Fruit fly (Drosophila melanogaster) whole organism, embryonic: ENCODE measurements around the gene Src64B.

ENCODE experiments used
- Atf6 ChIP-seq: fragments of 200-800 bp; sonication (Bioruptor generic); IDR thresholded peaks from 2 replicates; pipeline ENCODE4 v1.3.6; 2022; ENCODE audit warnings: missing biosample characterization, missing genetic modification characterization
- CG10462 ChIP-seq: fragments of 200-800 bp; sonication (Bioruptor generic); optimal IDR thresholded peaks from 2 replicates; lab custom pipeline; 2016; ENCODE audit warnings: missing biosample characterization, missing genetic modification characterization
- CG15269 ChIP-seq: fragments of 200-800 bp; sonication (Bioruptor generic); optimal IDR thresholded peaks from 2 replicates; lab custom pipeline; 2018; ENCODE audit warnings: missing biosample characterization, mild to moderate bottlenecking, missing genetic modification characterization, moderate library complexity
- CG15479 ChIP-seq: fragments of 200-800 bp; sonication (Bioruptor generic); optimal IDR thresholded peaks from 3 replicates; lab custom pipeline; 2019; ENCODE audit warnings: missing biosample characterization, mild to moderate bottlenecking, missing genetic modification characterization, moderate library complexity
- CG17361 ChIP-seq: fragments of 200-800 bp; sonication (Bioruptor generic); IDR thresholded peaks from 3 replicates; pipeline ENCODE4 v1.3.6; 2022; ENCODE audit warnings: missing biosample characterization, missing genetic modification characterization
- CG17829 ChIP-seq: fragments of 200-800 bp; optimal IDR thresholded peaks from 2 replicates; lab custom pipeline; 2019; ENCODE audit warnings: missing biosample characterization, mild to moderate bottlenecking, missing genetic modification characterization, moderate library complexity
- CG18764 ChIP-seq: fragments of 200-800 bp; sonication (Bioruptor generic); optimal IDR thresholded peaks from 3 replicates; lab custom pipeline; 2016; ENCODE audit warnings: missing biosample characterization, missing genetic modification characterization
- CG2712 ChIP-seq: fragments of 200-800 bp; optimal IDR thresholded peaks from 3 replicates; lab custom pipeline; 2019; ENCODE audit warnings: missing biosample characterization, mild to moderate bottlenecking, missing genetic modification characterization, moderate library complexity
- CG2889 ChIP-seq: fragments of 200-800 bp; sonication (Bioruptor generic); IDR thresholded peaks from 3 replicates; pipeline ENCODE4 v1.3.6; 2022; ENCODE audit warnings: missing biosample characterization, missing genetic modification characterization
- CG31441 ChIP-seq: fragments of 200-800 bp; sonication (Bioruptor generic); IDR thresholded peaks from 2 replicates; pipeline ENCODE4 v1.3.6; 2022; ENCODE audit warnings: missing biosample characterization, missing genetic modification characterization
- CG4282 ChIP-seq: fragments of 200-800 bp; sonication (Bioruptor generic); optimal IDR thresholded peaks from 2 replicates; lab custom pipeline; 2016; ENCODE audit warnings: missing biosample characterization, missing genetic modification characterization
- CG4328 ChIP-seq: fragments of 200-800 bp; sonication (Bioruptor generic); optimal IDR thresholded peaks from 3 replicates; lab custom pipeline; 2017; ENCODE audit warnings: missing biosample characterization, missing genetic modification reagents, missing genetic modification characterization
- CG4854 ChIP-seq: fragments of 200-800 bp; sonication (Bioruptor generic); optimal IDR thresholded peaks from 2 replicates; lab custom pipeline; 2016; ENCODE audit warnings: missing biosample characterization, missing genetic modification characterization, inconsistent platforms
- CG6813 ChIP-seq: fragments of 200-800 bp; sonication (Bioruptor generic); optimal IDR thresholded peaks from 2 replicates; lab custom pipeline; 2017; ENCODE audit warnings: missing biosample characterization, missing genetic modification characterization, mild to moderate bottlenecking, moderate library complexity, missing genetic modification reagents
- CG7556 ChIP-seq: fragments of 200-800 bp; sonication (Bioruptor generic); optimal IDR thresholded peaks from 2 replicates; lab custom pipeline; 2017; ENCODE audit warnings: missing biosample characterization, mild to moderate bottlenecking, missing genetic modification characterization
- CG9215 ChIP-seq: fragments of 200-800 bp; sonication (Bioruptor generic); IDR thresholded peaks from 2 replicates; pipeline ENCODE4 v1.3.6; 2022; ENCODE audit warnings: missing biosample characterization, missing genetic modification characterization
- CG9609 ChIP-seq: fragments of 200-800 bp; sonication (Bioruptor generic); optimal IDR thresholded peaks from 3 replicates; lab custom pipeline; 2016; ENCODE audit warnings: missing biosample characterization, missing genetic modification characterization
- CoRest ChIP-seq: fragments of 200-800 bp; sonication (Bioruptor generic); optimal IDR thresholded peaks from 3 replicates; lab custom pipeline; 2018; ENCODE audit warnings: missing biosample characterization, mild to moderate bottlenecking, missing genetic modification characterization, moderate library complexity
- Doc2 ChIP-seq: fragments of 200-800 bp; sonication (Bioruptor generic); IDR thresholded peaks from 2 replicates; pipeline ENCODE4 v1.3.6; 2022; ENCODE audit warnings: missing biosample characterization, missing genetic modification characterization
- Doc3 ChIP-seq: fragments of 200-800 bp; sonication (Bioruptor generic); IDR thresholded peaks from 3 replicates; pipeline ENCODE4 v1.3.6; 2022; ENCODE audit warnings: missing biosample characterization, missing genetic modification characterization; ENCODE audit not compliant: partially characterized antibody
- E2f2 ChIP-seq: fragments of 200-800 bp; sonication (Bioruptor generic); IDR thresholded peaks from 2 replicates; pipeline ENCODE4 v1.3.6; 2022; ENCODE audit warnings: missing biosample characterization, missing genetic modification characterization
- Fer1 ChIP-seq: fragments of 200-800 bp; sonication (Bioruptor generic); optimal IDR thresholded peaks from 2 replicates; lab custom pipeline; 2017; ENCODE audit warnings: missing biosample characterization, mild to moderate bottlenecking, missing genetic modification characterization
- Gsc ChIP-seq: fragments of 200-800 bp; sonication (Bioruptor generic); IDR thresholded peaks from 2 replicates; pipeline ENCODE4 v1.3.6; 2022; ENCODE audit warnings: missing biosample characterization, missing genetic modification characterization
- HLH3B ChIP-seq: fragments of 200-800 bp; sonication (Bioruptor generic); IDR thresholded peaks from 2 replicates; pipeline ENCODE4 v1.3.6; 2022; ENCODE audit warnings: missing biosample characterization, missing genetic modification characterization
- Hand ChIP-seq: fragments of 200-800 bp; sonication (Bioruptor generic); optimal IDR thresholded peaks from 2 replicates; lab custom pipeline; 2017; ENCODE audit warnings: mild to moderate bottlenecking, missing biosample characterization, missing genetic modification reagents, missing genetic modification characterization
- HmgZ ChIP-seq: fragments of 200-800 bp; sonication (Bioruptor generic); optimal IDR thresholded peaks from 2 replicates; lab custom pipeline; 2018; ENCODE audit warnings: missing biosample characterization, mild to moderate bottlenecking, missing genetic modification characterization
- Hr51 ChIP-seq, 2 experiments: fragments of 200-800 bp; sonication (Bioruptor generic); optimal IDR thresholded peaks; 2 replicates in 1 of 2; 3 replicates in 1 of 2; lab custom pipeline; 2016 to 2018; ENCODE audit warnings: missing biosample characterization in 2 of 2, missing genetic modification characterization in 2 of 2, mild to moderate bottlenecking in 1 of 2, moderate library complexity in 1 of 2
- Hsf ChIP-seq: fragments of 200-800 bp; sonication (Bioruptor generic); optimal IDR thresholded peaks from 3 replicates; lab custom pipeline; 2016; ENCODE audit warnings: missing biosample characterization, missing genetic modification characterization
- Lpt ChIP-seq: fragments of >200 bp; optimal IDR thresholded peaks from 2 replicates; lab custom pipeline; 2018; ENCODE audit warnings: missing biosample characterization, missing genetic modification characterization
- Mrtf ChIP-seq: fragments of 200-800 bp; sonication (Bioruptor generic); IDR thresholded peaks from 3 replicates; pipeline ENCODE4 v1.3.6; 2022; ENCODE audit warnings: missing biosample characterization, missing genetic modification characterization
- NC2β ChIP-seq: fragments of 200-800 bp; sonication (Bioruptor generic); optimal IDR thresholded peaks from 2 replicates; lab custom pipeline; 2016; ENCODE audit warnings: missing biosample characterization, missing genetic modification characterization
- Neu2 ChIP-seq: fragments of 200-800 bp; sonication (Bioruptor generic); optimal IDR thresholded peaks from 3 replicates; lab custom pipeline; 2016; ENCODE audit warnings: missing biosample characterization, missing genetic modification characterization, borderline replicate concordance
- NfI ChIP-seq: fragments of 200-800 bp; sonication (Bioruptor generic); optimal IDR thresholded peaks from 3 replicates; lab custom pipeline; 2018; ENCODE audit warnings: missing biosample characterization, mild to moderate bottlenecking, missing genetic modification characterization, moderate library complexity
- Poxn ChIP-seq: fragments of 200-800 bp; sonication (Bioruptor generic); IDR thresholded peaks from 2 replicates; pipeline ENCODE4 v1.3.6; 2022; ENCODE audit warnings: missing biosample characterization, missing genetic modification characterization
- Usf ChIP-seq: fragments of 200-800 bp; sonication (Bioruptor generic); optimal IDR thresholded peaks from 2 replicates; lab custom pipeline; 2017; ENCODE audit warnings: missing genotype, missing biosample characterization, missing genetic modification characterization
- ab ChIP-seq: fragments of 200-800 bp; sonication (Bioruptor generic); optimal IDR thresholded peaks from 2 replicates; lab custom pipeline; 2016; ENCODE audit warnings: missing biosample characterization, missing genetic modification characterization
- bcd ChIP-seq: fragments of 200-800 bp; sonication (Bioruptor generic); optimal IDR thresholded peaks from 2 replicates; lab custom pipeline; 2017; ENCODE audit warnings: missing biosample characterization, mild to moderate bottlenecking, missing genetic modification characterization
- br ChIP-seq: fragments of >200 bp; optimal IDR thresholded peaks from 2 replicates; lab custom pipeline; 2017
- gsb-n ChIP-seq: fragments of 200-800 bp; sonication (Bioruptor generic); optimal IDR thresholded peaks from 3 replicates; lab custom pipeline; 2018; ENCODE audit warnings: missing biosample characterization, mild to moderate bottlenecking, missing genetic modification characterization
- knrl ChIP-seq: fragments of 200-800 bp; sonication (Bioruptor generic); IDR thresholded peaks from 3 replicates; pipeline ENCODE4 v1.3.6; 2022; ENCODE audit warnings: missing biosample characterization, missing genetic modification characterization; ENCODE audit not compliant: partially characterized antibody
- lmd ChIP-seq: fragments of 200-800 bp; sonication (Bioruptor generic); IDR thresholded peaks from 2 replicates; pipeline ENCODE4 v1.3.6; 2022; ENCODE audit warnings: missing biosample characterization, missing genetic modification characterization
- mam ChIP-seq: fragments of 200-800 bp; sonication (Bioruptor generic); optimal IDR thresholded peaks from 3 replicates; lab custom pipeline; 2016; ENCODE audit warnings: missing biosample characterization, missing genetic modification characterization
- mld ChIP-seq: fragments of 200-800 bp; sonication (Bioruptor generic); IDR thresholded peaks from 3 replicates; pipeline ENCODE4 v1.3.6; 2022; ENCODE audit warnings: missing biosample characterization, missing genetic modification characterization; ENCODE audit not compliant: partially characterized antibody
- nerfin-2 ChIP-seq: fragments of 200-800 bp; sonication (Bioruptor generic); IDR thresholded peaks from 2 replicates; pipeline ENCODE4 v1.3.6; 2022; ENCODE audit warnings: missing biosample characterization, missing genetic modification characterization; ENCODE audit not compliant: partially characterized antibody
- sc ChIP-seq, 3 experiments: fragments of >200 bp in 2 of 3; fragments of 200-800 bp in 1 of 3; sonication (Bioruptor generic) in 1 of 3; optimal IDR thresholded peaks; 2 replicates in 2 of 3; 3 replicates in 1 of 3; lab custom pipeline; 2017; ENCODE audit warnings: mild to moderate bottlenecking in 1 of 3, missing biosample characterization in 1 of 3, missing genetic modification characterization in 1 of 3, missing genetic modification reagents in 1 of 3
- sd ChIP-seq: fragments of 200-800 bp; sonication (Bioruptor generic); optimal IDR thresholded peaks from 3 replicates; lab custom pipeline; 2018; ENCODE audit warnings: missing biosample characterization, mild to moderate bottlenecking, missing genetic modification characterization, moderate library complexity
- sob ChIP-seq: fragments of 200-800 bp; sonication (Bioruptor generic); IDR thresholded peaks from 2 replicates; pipeline ENCODE4 v1.3.6; 2022; ENCODE audit warnings: missing biosample characterization, missing genetic modification characterization
- tap ChIP-seq: fragments of 200-800 bp; optimal IDR thresholded peaks from 3 replicates; lab custom pipeline; 2019; ENCODE audit warnings: missing biosample characterization, mild to moderate bottlenecking, missing genetic modification characterization, moderate library complexity

Gene Src64B

DNA sequence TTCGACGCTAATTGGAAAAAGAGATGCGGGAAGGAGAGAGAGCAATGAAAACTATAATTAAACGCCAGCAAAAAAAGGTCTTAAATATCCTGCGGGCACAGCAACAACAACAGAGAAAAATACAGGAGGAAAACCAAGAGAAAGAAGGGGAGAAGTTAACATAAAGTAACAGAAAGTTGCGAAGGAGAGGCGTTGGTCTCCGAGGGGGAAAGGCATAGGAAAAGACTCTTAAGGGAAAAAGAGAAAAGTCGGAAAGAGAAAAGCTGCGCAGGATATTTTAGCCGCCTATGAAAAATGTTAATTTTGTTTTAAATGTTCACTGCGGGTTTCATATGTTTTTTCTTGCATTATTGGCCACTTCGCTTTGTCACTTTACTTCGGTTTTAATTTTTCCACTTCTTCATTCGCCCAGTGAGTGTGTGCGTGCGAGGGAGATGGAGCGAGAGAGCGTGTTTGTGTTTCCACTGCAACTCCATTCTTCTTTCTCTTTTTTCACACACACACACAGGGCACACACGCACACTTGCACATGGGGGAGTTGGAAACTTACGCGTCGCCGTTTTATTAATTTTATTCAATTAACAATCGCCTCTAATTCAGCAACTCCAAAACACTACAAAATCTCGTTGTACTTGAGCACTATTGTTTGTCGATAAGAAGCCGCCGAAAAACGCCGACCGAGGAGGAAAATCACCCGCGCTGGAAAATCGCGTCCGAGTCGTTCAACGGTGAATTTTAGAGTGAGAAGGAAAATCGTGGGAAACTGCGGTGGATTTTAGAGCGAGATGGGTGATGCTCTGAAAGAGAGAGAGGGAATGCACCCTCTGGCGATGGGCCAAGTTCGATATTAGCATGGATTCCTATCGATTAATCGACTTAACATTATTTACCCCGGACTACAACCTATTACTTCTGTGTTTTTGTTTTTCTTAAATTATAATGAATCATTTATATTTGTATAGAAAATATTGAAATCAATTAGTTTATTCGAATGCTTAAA is at the start of gene Src64B (continued):
- TF ChIP-seq CG4282 (GFP tag; lab: Kevin White, UChicago) (no peak), Lpt (GFP tag; lab: Kevin White, UChicago) (no peak), CG15479 (GFP tag; lab: Kevin White, UChicago) (no peak), CG4328 (peak; percentile 31), sob (GFP tag; lab: Robert Waterston, UW) (peak; percentile 45; the same call in 1 of the 2 replicates), CG17361 (no peak), CG17829 (peak; percentile 12), lmd (GFP tag; lab: Robert Waterston, UW) (no peak), NC2β (GFP tag; lab: Kevin White, UChicago) (peak; percentile 9), CG4854 (GFP tag; lab: Kevin White, UChicago) (no peak), bcd (peak; percentile 2), tap (no peak), NfI (GFP tag; lab: Kevin White, UChicago) (peak; percentile 37), Hr51 (GFP tag; optimal IDR thresholded peaks at IDR 0.05; lab: Kevin White, UChicago) (no peak), CG9215 (GFP tag; lab: Robert Waterston, UW) (no peak), Mrtf (GFP tag; lab: Robert Waterston, UW) (no peak), Gsc (GFP tag; lab: Robert Waterston, UW) (no peak), CG15269 (tag; lab: Kevin White, UChicago) (no peak), sc (optimal IDR thresholded peaks at IDR 0.05; lab: Kevin White, UChicago) (no peak), sc (GFP tag; optimal IDR thresholded peaks at IDR 0.05; lab: Kevin White, UChicago) (no peak), CG18764 (GFP tag; lab: Kevin White, UChicago) (no peak), HLH3B (no peak), mld (GFP tag; lab: Robert Waterston, UW) (peak; percentile 38; the same call in 1 of the 3 replicates), Neu2 (GFP tag; lab: Kevin White, UChicago) (no peak), knrl (GFP tag; lab: Robert Waterston, UW) (peak; percentile 73), CG31441 (GFP tag; lab: Robert Waterston, UW) (0 out of 2 replicates have a peak, but pooled peaks have one; percentile 21), Doc3 (0 out of 3 replicates have a peak, but pooled peaks have one; percentile 24), Hand (no peak), gsb-n (no peak), sd (tag; lab: Kevin White, UChicago) (peak; percentile 41), Usf (no peak), Poxn (GFP tag; lab: Robert Waterston, UW) (no peak), CoRest (tag; lab: Kevin White, UChicago) (no peak), E2f2 (GFP tag; lab: Robert Waterston, UW) (peak; percentile 17; the same call in 1 of the 2 replicates), CG2712 (tag; lab: Kevin White, UChicago) (peak; percentile 31), br (lab: Kevin White, UChicago) (no peak), CG2889 (GFP tag; lab: Robert Waterston, UW) (no peak), nerfin-2 (GFP tag; lab: Robert Waterston, UW) (peak; percentile 59; the same call in 1 of the 2 replicates), mam (GFP tag; lab: Kevin White, UChicago) (no peak), CG10462 (GFP tag; lab: Kevin White, UChicago) (peak; percentile 60), CG6813 (peak; percentile 26), Fer1 (GFP tag; lab: Kevin White, UChicago) (peak; percentile 43), ab (GFP tag; lab: Kevin White, UChicago) (no peak), CG9609 (no peak), CG7556 (GFP tag; lab: Kevin White, UChicago) (no peak), Doc2 (GFP tag; lab: Robert Waterston, UW) (no peak), Hsf (no peak), Atf6 (no peak), HmgZ (tag; lab: Kevin White, UChicago) (peak; percentile 58)
